Worm (Caenorhabditis elegans) whole organism, late embryonic: ENCODE data around the gene R144.11.

Experiments
- ama-1 ChIP-seq: fragments of 150-350 bp; optimal IDR thresholded peaks from 2 replicates; lab custom pipeline; 2014
- ceh-18 ChIP-seq: sonication (generic microtip); optimal IDR thresholded peaks from 2 replicates; lab custom pipeline; 2016; ENCODE audit warnings: missing genetic modification characterization, missing compliant biosample characterization
- ceh-34 ChIP-seq: sonication (generic microtip); optimal IDR thresholded peaks from 2 replicates; lab custom pipeline; 2016; ENCODE audit warnings: mild to moderate bottlenecking, missing genetic modification characterization, missing compliant biosample characterization
- ceh-6 ChIP-seq: fragments of 200-800 bp; sonication (Bioruptor generic); optimal IDR thresholded peaks from 2 replicates; lab custom pipeline; 2018; ENCODE audit warnings: mild to moderate bottlenecking, missing genetic modification characterization, missing compliant biosample characterization
- dmd-4 ChIP-seq: sonication (generic microtip); optimal IDR thresholded peaks from 2 replicates; lab custom pipeline; 2016; ENCODE audit warnings: borderline replicate concordance, missing genetic modification characterization, missing compliant biosample characterization
- nhr-11 ChIP-seq: fragments of 150-350 bp; optimal IDR thresholded peaks from 2 replicates; lab custom pipeline; 2014; ENCODE audit warnings: missing biosample characterization, missing genetic modification characterization
- pat-9 ChIP-seq: fragments of 200-800 bp; sonication (Bioruptor generic); optimal IDR thresholded peaks from 2 replicates; lab custom pipeline; 2018; ENCODE audit warnings: mild to moderate bottlenecking, missing genetic modification characterization, moderate library complexity, missing compliant biosample characterization
- pqm-1 ChIP-seq: sonication (generic microtip); optimal IDR thresholded peaks from 2 replicates; lab custom pipeline; 2016; ENCODE audit warnings: missing genetic modification characterization, missing compliant biosample characterization
- sdc-2 ChIP-seq: sonication (generic microtip); optimal IDR thresholded peaks from 2 replicates; lab custom pipeline; 2016; ENCODE audit warnings: missing genotype, missing genetic modification characterization, missing compliant biosample characterization

DNA sequence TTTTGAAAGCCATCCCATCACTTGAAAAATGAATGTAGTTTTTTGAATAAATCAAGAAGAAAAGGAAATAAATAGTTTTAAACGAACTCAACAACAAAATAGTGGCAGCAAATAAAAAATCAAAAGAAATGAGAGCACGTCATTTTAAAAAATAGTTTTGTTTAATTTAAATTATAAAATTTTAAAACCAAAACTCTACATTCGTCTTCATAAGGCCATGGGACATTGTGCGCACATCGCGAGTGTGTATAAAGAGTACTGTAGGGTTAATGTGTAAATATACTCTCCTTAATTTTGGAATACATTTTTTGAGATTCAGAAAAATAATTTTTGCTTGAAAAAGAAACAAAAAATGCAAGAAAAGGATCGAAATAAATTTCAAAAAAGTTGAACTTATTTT is 43.3 kb upstream of the R144.11 start, which contains the start of gene C45G9.15:
- TF ChIP-seq pqm-1 (no peak), ceh-34 (tag; lab: Kevin White, UChicago) (no peak), nhr-11 (tag; lab: Kevin White, UChicago) (no peak), ama-1 (lab: Kevin White, UChicago) (no peak), sdc-2 (tag; lab: Kevin White, UChicago) (no peak), ceh-18 (tag; lab: Kevin White, UChicago) (no peak), pat-9 (tag; lab: Kevin White, UChicago) (no peak), ceh-6 (no peak), dmd-4 (no peak)
